Worm (Caenorhabditis elegans): ENCODE results near the gene str-140.

The str-140 gene

ce11 chrV:8050059-8050677 lies 17.5 kb downstream of the str-140 start:
- no peak for TF ChIP-seq C34F6.9 (tag; optimal IDR thresholded peaks at IDR 0.05)
- TF ChIP-seq F13H6.1 (tag; optimal IDR thresholded peaks at IDR 0.05) = no peak
- no peak for TF ChIP-seq lin-11 (tag; optimal IDR thresholded peaks at IDR 0.05)
- TF ChIP-seq nhr-237 (tag; optimal IDR thresholded peaks at IDR 0.05) = no peak
- TF ChIP-seq nhr-25 (tag; optimal IDR thresholded peaks at IDR 0.05) = no peak
- TF ChIP-seq unc-55 (GFP tag; optimal IDR thresholded peaks at IDR 0.05) = no peak
- TF ChIP-seq sma-3 (GFP tag; optimal IDR thresholded peaks at IDR 0.05) = no peak
- TF ChIP-seq nhr-129 (tag; optimal IDR thresholded peaks at IDR 0.05) = no peak
- TF ChIP-seq dmd-4 (tag; optimal IDR thresholded peaks at IDR 0.05) = no peak

ce11 chrV:8046706-8047105 lies 21.0 kb downstream of the str-140 start, which contains the start of gene ZC513.3:
TSS of gene ZC513.3 (plus strand) at chrV:8047006.
- no peak for TF ChIP-seq aly-2 (tag; optimal IDR thresholded peaks at IDR 0.05)

DNA sequence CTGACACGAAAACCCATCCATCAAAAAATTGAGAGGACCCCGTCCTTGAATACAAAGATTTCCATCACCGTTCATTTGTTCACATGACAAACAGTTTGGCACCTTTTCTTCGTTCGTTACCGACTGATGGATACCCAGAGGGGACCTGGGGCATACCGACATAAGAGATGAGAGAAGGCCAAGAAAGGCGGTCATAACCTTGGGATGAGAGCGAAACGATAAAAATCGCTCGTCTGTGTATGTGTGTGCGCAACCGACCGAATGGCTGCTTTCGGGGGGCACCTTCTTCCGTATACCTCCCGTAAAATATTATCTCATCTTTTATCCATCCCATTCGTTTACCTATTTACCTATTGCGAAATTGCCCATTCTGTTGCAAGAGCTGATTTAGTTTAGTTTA lies 22.7 kb downstream of the str-140 start:
- TF ChIP-seq nhr-21 (tag; optimal IDR thresholded peaks at IDR 0.05) (peak; percentile 44), nhr-77 (tag; optimal IDR thresholded peaks at IDR 0.05) (no peak), ceh-16 (tag; optimal IDR thresholded peaks at IDR 0.05) (peak; percentile 81), crh-2 (tag; optimal IDR thresholded peaks at IDR 0.05) (peak; percentile 4), sma-9 (GFP tag; optimal IDR thresholded peaks at IDR 0.05) (peak; percentile 15), sma-9 (tag; optimal IDR thresholded peaks at IDR 0.05) (no peak), egl-27 (tag; optimal IDR thresholded peaks at IDR 0.05) (peak; percentile 40), lsy-2 (tag; optimal IDR thresholded peaks at IDR 0.05) (no peak), nhr-25 (tag; optimal IDR thresholded peaks at IDR 0.05) (peak; percentile 71), lin-13 (GFP tag; optimal IDR thresholded peaks at IDR 0.05) (no peak), sma-3 (GFP tag; optimal IDR thresholded peaks at IDR 0.05) (peak; percentile 21)

DNA sequence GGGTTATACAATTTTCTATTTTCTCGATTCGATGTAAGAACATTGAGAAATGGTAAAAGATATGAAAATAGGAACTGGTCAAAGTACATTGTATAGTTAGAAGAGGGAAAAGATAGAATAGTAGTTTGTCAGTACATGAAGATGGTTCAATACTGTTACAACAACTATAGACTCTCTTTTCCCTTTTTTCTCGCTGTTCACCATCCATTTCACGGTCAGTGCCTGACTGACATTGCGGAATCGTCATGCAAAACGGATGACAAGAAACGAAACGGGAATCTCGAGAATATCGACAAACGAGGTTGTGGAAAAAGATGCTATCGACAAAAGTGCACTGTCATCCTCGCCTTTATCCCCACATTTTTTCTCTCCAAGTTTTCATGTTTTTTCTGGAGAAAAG lies 24.0 kb downstream of the str-140 start:
- TF ChIP-seq gmeb-1 (tag; optimal IDR thresholded peaks at IDR 0.05) = no peak
- TF ChIP-seq ceh-16 (tag; optimal IDR thresholded peaks at IDR 0.05) = no peak
- TF ChIP-seq nhr-11 (tag; optimal IDR thresholded peaks at IDR 0.05) = no peak
- no peak for TF ChIP-seq nhr-23 (tag; optimal IDR thresholded peaks at IDR 0.05)
- peak; percentile 11 for TF ChIP-seq nhr-21 (tag; optimal IDR thresholded peaks at IDR 0.05)
- TF ChIP-seq sma-9 (GFP tag; optimal IDR thresholded peaks at IDR 0.05) = peak; percentile 44
- no peak for TF ChIP-seq sma-9 (tag; optimal IDR thresholded peaks at IDR 0.05)
- TF ChIP-seq mbf-1 (tag; optimal IDR thresholded peaks at IDR 0.05) = no peak
- peak; percentile 9 for TF ChIP-seq elt-1 (tag; optimal IDR thresholded peaks at IDR 0.05)
- no peak for TF ChIP-seq nhr-6 (tag; optimal IDR thresholded peaks at IDR 0.05)
- peak; percentile 38 for TF ChIP-seq nhr-129 (tag; optimal IDR thresholded peaks at IDR 0.05)
- no peak for TF ChIP-seq nhr-10 (tag; optimal IDR thresholded peaks at IDR 0.05)
- no peak for TF ChIP-seq nhr-12 (tag; optimal IDR thresholded peaks at IDR 0.05)
- TF ChIP-seq unc-39 (tag; optimal IDR thresholded peaks at IDR 0.05) = no peak
- peak; percentile 56 for TF ChIP-seq blmp-1 (tag; optimal IDR thresholded peaks at IDR 0.05; ENCODE audit: insufficient read depth)
- no peak for TF ChIP-seq crh-2 (tag; optimal IDR thresholded peaks at IDR 0.05)
- TF ChIP-seq ztf-1 (GFP tag; conservative IDR thresholded peaks at IDR 0.05) = no peak
- TF ChIP-seq lin-11 (tag; optimal IDR thresholded peaks at IDR 0.05) = no peak

- TF ChIP-seq unc-55 (GFP tag; optimal IDR thresholded peaks at IDR 0.05) (no peak), nhr-21 (tag; optimal IDR thresholded peaks at IDR 0.05) (no peak), gmeb-1 (tag; optimal IDR thresholded peaks at IDR 0.05) (no peak), lin-11 (tag; optimal IDR thresholded peaks at IDR 0.05) (no peak), mdl-1 (tag; optimal IDR thresholded peaks at IDR 0.05) (no peak), nhr-11 (tag; optimal IDR thresholded peaks at IDR 0.05) (no peak), fos-1 (tag; optimal IDR thresholded peaks at IDR 0.05) (no peak), nhr-25 (tag; optimal IDR thresholded peaks at IDR 0.05) (no peak)
Measured at ce11 chrV:8041336-8041868, 26.3 kb downstream of the str-140 start.

All from whole organism, L2 larva.